Fruit fly (Drosophila melanogaster) whole organism, prepupa: ENCODE data around the gene fred.
A peak's percentile ranks its signal among the peaks of the same experiment; 100 is the strongest.

Source experiments
- Blimp-1 ChIP-seq: fragments of 200-800 bp; sonication (Bioruptor generic); optimal IDR thresholded peaks from 3 replicates; lab custom pipeline; 2017; ENCODE audit warnings: missing biosample characterization, missing genetic modification characterization, mild to moderate bottlenecking, moderate library complexity, missing genetic modification reagents
- CG10631 ChIP-seq: fragments of 200-800 bp; sonication (Bioruptor generic); optimal IDR thresholded peaks from 2 replicates; lab custom pipeline; 2016; ENCODE audit warnings: missing biosample characterization, missing genetic modification characterization
- CG10669 ChIP-seq: fragments of 200-800 bp; sonication (Bioruptor generic); optimal IDR thresholded peaks from 3 replicates; lab custom pipeline; 2018; ENCODE audit warnings: missing biosample characterization, mild to moderate bottlenecking, missing genetic modification characterization, moderate library complexity
- CG11294 ChIP-seq: fragments of 200-800 bp; sonication (Bioruptor generic); IDR thresholded peaks from 2 replicates; pipeline ENCODE4 v1.3.6; 2022; ENCODE audit warnings: missing biosample characterization, missing genetic modification characterization
- CG11762 ChIP-seq: fragments of 200-800 bp; sonication (Bioruptor generic); optimal IDR thresholded peaks from 3 replicates; lab custom pipeline; 2016; ENCODE audit warnings: missing biosample characterization, missing genetic modification characterization; ENCODE audit not compliant: insufficient read depth
- CG11902 ChIP-seq: fragments of 200-800 bp; sonication (Bioruptor generic); optimal IDR thresholded peaks from 3 replicates; lab custom pipeline; 2016; ENCODE audit warnings: missing biosample characterization, missing genetic modification characterization
- CG15336 ChIP-seq: fragments of 200-800 bp; sonication (Bioruptor generic); IDR thresholded peaks from 2 replicates; pipeline ENCODE4 v1.3.6; 2022; ENCODE audit warnings: missing biosample characterization, missing genetic modification characterization
- CG3032 ChIP-seq: fragments of 200-800 bp; optimal IDR thresholded peaks from 2 replicates; lab custom pipeline; 2019; ENCODE audit warnings: missing biosample characterization, mild to moderate bottlenecking, missing genetic modification characterization, moderate library complexity
- CG31627 ChIP-seq: fragments of 200-800 bp; sonication (Bioruptor generic); optimal IDR thresholded peaks from 3 replicates; lab custom pipeline; 2016; ENCODE audit warnings: missing biosample characterization, missing genetic modification characterization
- CG32006 ChIP-seq: fragments of 200-800 bp; sonication (Bioruptor generic); optimal IDR thresholded peaks from 3 replicates; lab custom pipeline; 2017; ENCODE audit warnings: missing biosample characterization, mild to moderate bottlenecking, missing genetic modification characterization
- CG34406 ChIP-seq: fragments of 200-800 bp; sonication (Bioruptor generic); optimal IDR thresholded peaks from 3 replicates; lab custom pipeline; 2016; ENCODE audit warnings: missing biosample characterization, missing genetic modification characterization
- CG4318 ChIP-seq: fragments of 200-800 bp; sonication (Bioruptor generic); optimal IDR thresholded peaks from 3 replicates; lab custom pipeline; 2017; ENCODE audit warnings: missing biosample characterization, mild to moderate bottlenecking, missing genetic modification characterization
- CG6276 ChIP-seq: fragments of 200-800 bp; sonication (Bioruptor generic); optimal IDR thresholded peaks from 2 replicates; lab custom pipeline; 2017; ENCODE audit warnings: missing biosample characterization, mild to moderate bottlenecking, missing genetic modification characterization
- CG6792 ChIP-seq: fragments of 200-800 bp; sonication (Bioruptor generic); optimal IDR thresholded peaks from 3 replicates; lab custom pipeline; 2016; ENCODE audit warnings: missing biosample characterization, missing genetic modification characterization
- CG6808 ChIP-seq: fragments of 200-800 bp; sonication (Bioruptor generic); optimal IDR thresholded peaks from 3 replicates; lab custom pipeline; 2017; ENCODE audit warnings: missing biosample characterization, missing genetic modification characterization, mild to moderate bottlenecking, moderate library complexity, missing genetic modification reagents
- CG7368 ChIP-seq: fragments of 200-800 bp; sonication (Bioruptor generic); optimal IDR thresholded peaks from 3 replicates; lab custom pipeline; 2016; ENCODE audit warnings: missing biosample characterization, missing genetic modification characterization
- CG8119 ChIP-seq: fragments of 200-800 bp; sonication (Bioruptor generic); IDR thresholded peaks from 3 replicates; pipeline ENCODE4 v1.3.6; 2022; ENCODE audit warnings: missing biosample characterization, missing genetic modification characterization
- CG8319 ChIP-seq: fragments of 200-800 bp; sonication (Bioruptor generic); optimal IDR thresholded peaks from 3 replicates; lab custom pipeline; 2016; ENCODE audit warnings: missing biosample characterization, missing genetic modification characterization
- CG8632 ChIP-seq: fragments of 200-800 bp; sonication (Bioruptor generic); optimal IDR thresholded peaks from 3 replicates; lab custom pipeline; 2016; ENCODE audit warnings: missing biosample characterization, missing genetic modification characterization
- CG9139 ChIP-seq: fragments of 200-800 bp; sonication (Bioruptor generic); optimal IDR thresholded peaks from 3 replicates; lab custom pipeline; 2017; ENCODE audit warnings: missing biosample characterization, mild to moderate bottlenecking, missing genetic modification characterization
- Eip75B ChIP-seq: fragments of 200-800 bp; sonication (Bioruptor generic); optimal IDR thresholded peaks from 3 replicates; lab custom pipeline; 2016; ENCODE audit warnings: missing biosample characterization, missing genetic modification characterization
- Eip78C ChIP-seq: fragments of 200-800 bp; sonication (Bioruptor generic); peaks from one replicate; lab custom pipeline; 2016; ENCODE audit warnings: missing biosample characterization, missing genetic modification characterization
- Eip93F ChIP-seq: fragments of 200-800 bp; sonication (Bioruptor generic); optimal IDR thresholded peaks from 2 replicates; lab custom pipeline; 2016; ENCODE audit warnings: missing biosample characterization, mild to moderate bottlenecking, missing genetic modification characterization
- Gug ChIP-seq: fragments of 200-800 bp; sonication (Bioruptor generic); IDR thresholded peaks from 2 replicates; pipeline ENCODE4 v1.3.6; 2022; ENCODE audit warnings: missing biosample characterization, missing genetic modification characterization
- Hr38 ChIP-seq: sonication (Bioruptor generic); optimal IDR thresholded peaks from 2 replicates; lab custom pipeline; 2016; ENCODE audit warnings: missing biosample characterization, missing genetic modification characterization
- Hr39 ChIP-seq: fragments of 200-800 bp; sonication (Bioruptor generic); optimal IDR thresholded peaks from 2 replicates; lab custom pipeline; 2016; ENCODE audit warnings: missing biosample characterization, missing genetic modification characterization
- Lpt ChIP-seq: fragments of 200-800 bp; sonication (Bioruptor generic); optimal IDR thresholded peaks from 3 replicates; lab custom pipeline; 2016; ENCODE audit warnings: missing biosample characterization, missing genetic modification characterization
- Met ChIP-seq: fragments of 200-800 bp; sonication (Bioruptor generic); optimal IDR thresholded peaks from 3 replicates; lab custom pipeline; 2016; ENCODE audit warnings: missing biosample characterization, missing genetic modification characterization
- OdsH ChIP-seq: fragments of 200-800 bp; sonication (Bioruptor generic); optimal IDR thresholded peaks from 3 replicates; lab custom pipeline; 2016; ENCODE audit warnings: missing biosample characterization, missing genetic modification characterization
- Smox ChIP-seq: fragments of 200-800 bp; sonication (Bioruptor generic); optimal IDR thresholded peaks from 3 replicates; lab custom pipeline; 2016; ENCODE audit warnings: missing biosample characterization, missing genetic modification characterization
- Sox102F ChIP-seq: fragments of 200-800 bp; sonication (Bioruptor generic); optimal IDR thresholded peaks from 2 replicates; lab custom pipeline; 2016; ENCODE audit warnings: missing biosample characterization, mild to moderate bottlenecking, missing genetic modification characterization
- Sox15 ChIP-seq: fragments of 200-800 bp; sonication (Bioruptor generic); optimal IDR thresholded peaks from 3 replicates; lab custom pipeline; 2016; ENCODE audit warnings: missing biosample characterization, missing genetic modification characterization
- achi ChIP-seq: fragments of 200-800 bp; sonication (Bioruptor generic); optimal IDR thresholded peaks from 3 replicates; lab custom pipeline; 2016; ENCODE audit warnings: missing biosample characterization, missing genetic modification characterization
- acj6 ChIP-seq: fragments of 200-800 bp; sonication (Bioruptor generic); optimal IDR thresholded peaks from 3 replicates; lab custom pipeline; 2016; ENCODE audit warnings: missing biosample characterization, missing genetic modification characterization
- cyc ChIP-seq: fragments of 200-800 bp; sonication (Bioruptor generic); optimal IDR thresholded peaks from 3 replicates; lab custom pipeline; 2016; ENCODE audit warnings: missing biosample characterization, missing genetic modification characterization
- dsx ChIP-seq: fragments of 200-800 bp; optimal IDR thresholded peaks from 3 replicates; lab custom pipeline; 2019; ENCODE audit warnings: missing biosample characterization, mild to moderate bottlenecking, missing genetic modification characterization, moderate library complexity; ENCODE audit not compliant: poor library complexity, severe bottlenecking
- eg ChIP-seq: fragments of 200-800 bp; sonication (Bioruptor generic); IDR thresholded peaks from 3 replicates; pipeline ENCODE4 v1.3.6; 2022; ENCODE audit warnings: missing biosample characterization, missing genetic modification characterization
- esn ChIP-seq: fragments of 200-800 bp; sonication (Bioruptor generic); optimal IDR thresholded peaks from 2 replicates; lab custom pipeline; 2016; ENCODE audit warnings: missing biosample characterization, mild to moderate bottlenecking, missing genetic modification characterization, moderate library complexity
- fd59A ChIP-seq: fragments of 200-800 bp; sonication (Bioruptor generic); optimal IDR thresholded peaks from 2 replicates; lab custom pipeline; 2017; ENCODE audit warnings: missing biosample characterization, mild to moderate bottlenecking, missing genetic modification characterization, missing genetic modification reagents
- fd85E ChIP-seq: fragments of 200-800 bp; sonication (Bioruptor generic); optimal IDR thresholded peaks from 3 replicates; lab custom pipeline; 2016; ENCODE audit warnings: missing biosample characterization, missing genetic modification characterization
- fkh ChIP-seq: fragments of 200-800 bp; sonication (Bioruptor generic); optimal IDR thresholded peaks from 3 replicates; lab custom pipeline; 2017; ENCODE audit warnings: missing biosample characterization, mild to moderate bottlenecking, missing genetic modification characterization, moderate library complexity
- lz ChIP-seq: fragments of 200-800 bp; sonication (Bioruptor generic); optimal IDR thresholded peaks from 3 replicates; lab custom pipeline; 2016; ENCODE audit warnings: missing biosample characterization, missing genetic modification characterization
- net ChIP-seq: fragments of 200-800 bp; sonication (Bioruptor generic); optimal IDR thresholded peaks from 3 replicates; lab custom pipeline; 2016; ENCODE audit warnings: missing biosample characterization, missing genetic modification characterization
- pdm3 ChIP-seq: fragments of 200-800 bp; sonication (Bioruptor generic); optimal IDR thresholded peaks from 3 replicates; lab custom pipeline; 2016; ENCODE audit warnings: missing biosample characterization, missing genetic modification characterization
- salr ChIP-seq, 2 experiments: fragments of 200-800 bp; sonication (Bioruptor generic); optimal IDR thresholded peaks; 3 replicates each; lab custom pipeline; 2016 to 2018; ENCODE audit warnings: missing biosample characterization in 2 of 2, missing genetic modification characterization in 2 of 2, mild to moderate bottlenecking in 1 of 2
- spab ChIP-seq: fragments of 200-800 bp; sonication (Bioruptor generic); optimal IDR thresholded peaks from 2 replicates; lab custom pipeline; 2017; ENCODE audit warnings: missing biosample characterization, mild to moderate bottlenecking, missing genetic modification characterization, missing genetic modification reagents
- ss ChIP-seq, 2 experiments: fragments of 200-800 bp; sonication (Bioruptor generic); optimal IDR thresholded peaks; 2 replicates in 1 of 2; 3 replicates in 1 of 2; lab custom pipeline; 2017 to 2018; ENCODE audit warnings: mild to moderate bottlenecking in 2 of 2, missing biosample characterization in 2 of 2, missing genetic modification characterization in 2 of 2, moderate library complexity in 1 of 2
- svp ChIP-seq: fragments of 200-800 bp; sonication (Bioruptor generic); peaks from one replicate; lab custom pipeline; 2016; ENCODE audit warnings: missing biosample characterization, missing genetic modification characterization
- topi ChIP-seq: fragments of 200-800 bp; sonication (Bioruptor generic); optimal IDR thresholded peaks from 3 replicates; lab custom pipeline; 2016; ENCODE audit warnings: missing biosample characterization, missing genetic modification characterization

The fred gene

dm6 chr2L:3888754-3889603 is 102.5 kb downstream of the fred start:
- TF ChIP-seq CG7368 (peak; percentile 7), spab (GFP tag; lab: Kevin White, UChicago) (peak; percentile 72), net (GFP tag; lab: Kevin White, UChicago) (peak; percentile 79), CG11294 (GFP tag; lab: Robert Waterston, UW) (0 out of 2 replicates have a peak, but pooled peaks have one; percentile 29), CG8319 (GFP tag; lab: Kevin White, UChicago) (no peak), CG10631 (peak; percentile 77), Lpt (GFP tag; lab: Kevin White, UChicago) (peak; percentile 30), salr (GFP tag; optimal IDR thresholded peaks at IDR 0.05; lab: Kevin White, UChicago) (peak; percentile 47 to 81), CG31627 (peak; percentile 58), acj6 (GFP tag; lab: Kevin White, UChicago) (peak; percentile 86), fd85E (GFP tag; lab: Kevin White, UChicago) (no peak), CG34406 (GFP tag; lab: Kevin White, UChicago) (peak; percentile 79), CG32006 (GFP tag; lab: Kevin White, UChicago) (peak; percentile 93), CG8119 (GFP tag; lab: Robert Waterston, UW) (peak; percentile 74; the same call in 2 of the 3 replicates), Hr38 (GFP tag; lab: Kevin White, UChicago) (no peak), CG15336 (peak; percentile 51), Blimp-1 (GFP tag; lab: Kevin White, UChicago) (peak; percentile 60), fkh (no peak), eg (GFP tag; lab: Robert Waterston, UW) (peak; percentile 43; the same call in 1 of the 3 replicates), esn (GFP tag; lab: Kevin White, UChicago) (peak; percentile 89), CG8632 (GFP tag; lab: Kevin White, UChicago) (peak; percentile 75), Gug (GFP tag; lab: Robert Waterston, UW) (0 out of 2 replicates have a peak, but pooled peaks have one; percentile 18), Smox (GFP tag; lab: Kevin White, UChicago) (peak; percentile 80), Eip75B (GFP tag; lab: Kevin White, UChicago) (peak; percentile 24), CG3032 (tag; lab: Kevin White, UChicago) (peak; percentile 75), topi (GFP tag; lab: Kevin White, UChicago) (peak; percentile 65), OdsH (GFP tag; lab: Kevin White, UChicago) (peak; percentile 90), CG6276 (GFP tag; lab: Kevin White, UChicago) (peak; percentile 71), fd59A (GFP tag; lab: Kevin White, UChicago) (peak; percentile 81), Met (GFP tag; lab: Kevin White, UChicago) (peak; percentile 75), achi (GFP tag; lab: Kevin White, UChicago) (peak; percentile 75), dsx (GFP tag; lab: Kevin White, UChicago) (peak; percentile 54), svp (GFP tag; lab: Kevin White, UChicago) (peak; percentile 85), Sox15 (GFP tag; lab: Kevin White, UChicago) (peak; percentile 70), CG6808 (GFP tag; lab: Kevin White, UChicago) (peak; percentile 77), CG10669 (GFP tag; lab: Kevin White, UChicago) (peak; percentile 51), CG11902 (GFP tag; lab: Kevin White, UChicago) (peak; percentile 49), CG4318 (GFP tag; lab: Kevin White, UChicago) (peak; percentile 84), CG6792 (GFP tag; lab: Kevin White, UChicago) (peak; percentile 80), Eip93F (GFP tag; lab: Kevin White, UChicago) (peak; percentile 20), Eip78C (GFP tag; lab: Kevin White, UChicago) (peak; percentile 93), cyc (GFP tag; lab: Kevin White, UChicago) (peak; percentile 59), ss (GFP tag; optimal IDR thresholded peaks at IDR 0.05; lab: Kevin White, UChicago) (peak; percentile 81 to 83), Sox102F (GFP tag; lab: Kevin White, UChicago) (peak; percentile 57), CG9139 (GFP tag; lab: Kevin White, UChicago) (peak; percentile 31), CG11762 (peak; percentile 30), lz (peak; percentile 79), Hr39 (GFP tag; lab: Kevin White, UChicago) (peak; percentile 69), pdm3 (peak; percentile 76)
